Worm (Caenorhabditis elegans): Measurements from ENCODE around the gene spl-1.

DNA sequence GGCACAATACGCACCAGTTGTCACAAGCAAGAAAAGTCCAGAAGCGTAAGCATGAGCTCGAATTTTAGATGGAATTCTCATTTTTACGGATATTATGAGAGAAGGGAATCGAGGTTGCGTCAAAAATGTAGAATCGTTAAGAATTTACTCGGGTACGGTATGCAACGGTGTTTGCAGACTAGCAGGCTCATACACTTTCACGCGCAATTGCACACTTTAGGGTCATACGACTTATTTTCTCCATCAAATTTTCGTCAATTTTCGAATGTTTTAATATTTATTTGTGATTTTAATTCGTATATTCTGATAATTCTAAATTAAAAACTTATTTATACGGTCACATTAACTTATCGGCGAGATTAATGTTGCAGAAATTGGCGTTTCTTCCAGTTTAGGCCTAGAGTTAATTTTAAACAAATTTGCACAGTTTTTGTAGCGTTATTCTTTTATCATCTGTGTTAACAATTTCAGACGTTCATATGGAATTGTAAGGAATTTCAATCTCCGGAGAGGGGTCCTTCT lies 10.5 kb upstream of the spl-1 start, which contains the start of the genes T07A9.15 and nog-1:
- TF ChIP-seq aly-1 (tag; optimal IDR thresholded peaks at IDR 0.05) (no peak), tbx-37 (GFP tag; conservative IDR thresholded peaks at IDR 0.05) (0 out of 2 replicates have a peak, but pooled peaks have one; percentile 30), ama-1 (optimal IDR thresholded peaks at IDR 0.05) (no peak), pes-1 (GFP tag; IDR thresholded peaks at IDR 0.05) (peak; percentile 52; the same call in 1 of the 2 replicates), flt-1 (GFP tag; IDR thresholded peaks at IDR 0.05) (no peak), ceh-36 (tag; optimal IDR thresholded peaks at IDR 0.05) (no peak), sea-1 (GFP tag; conservative IDR thresholded peaks at IDR 0.05) (no peak), B0310.2 (tag; optimal IDR thresholded peaks at IDR 0.05) (no peak), F13C5.2 (tag; optimal IDR thresholded peaks at IDR 0.05) (no peak)

All from whole organism, early embryonic.